Worm (Caenorhabditis elegans) whole organism, L3 larva: ENCODE results near the gene nape-2.

Experiments used
- R02D3.7 ChIP-seq: fragments of 150-350 bp; optimal IDR thresholded peaks from 2 replicates; lab custom pipeline; 2014; ENCODE audit warnings: missing biosample characterization, missing genetic modification characterization
- ZK546.5 ChIP-seq: sonication (generic microtip); optimal IDR thresholded peaks from 2 replicates; lab custom pipeline; 2017; ENCODE audit warnings: missing biosample characterization, missing genetic modification characterization
- aly-2 ChIP-seq: fragments of 150-350 bp; optimal IDR thresholded peaks from 2 replicates; lab custom pipeline; 2014; ENCODE audit warnings: missing biosample characterization, missing genetic modification characterization
- ceh-16 ChIP-seq: sonication (generic microtip); optimal IDR thresholded peaks from 2 replicates; lab custom pipeline; 2017; ENCODE audit warnings: missing biosample characterization, missing genetic modification characterization
- ceh-28 ChIP-seq: fragments of 150-350 bp; optimal IDR thresholded peaks from 2 replicates; lab custom pipeline; 2014; ENCODE audit warnings: missing biosample characterization, missing genetic modification reagents, missing genetic modification characterization
- ceh-82 ChIP-seq: fragments of 150-350 bp; optimal IDR thresholded peaks from 2 replicates; lab custom pipeline; 2014; ENCODE audit warnings: missing biosample characterization, missing genetic modification characterization
- ceh-9 ChIP-seq: sonication (generic microtip); optimal IDR thresholded peaks from 2 replicates; lab custom pipeline; 2018; ENCODE audit warnings: missing biosample characterization, missing genetic modification characterization
- daf-12 ChIP-seq: fragments of 150-350 bp; optimal IDR thresholded peaks from 2 replicates; lab custom pipeline; 2014; ENCODE audit warnings: missing biosample characterization, missing genetic modification reagents, missing genetic modification characterization
- egl-27 ChIP-seq: sonication (generic microtip); optimal IDR thresholded peaks from 4 replicates; lab custom pipeline; 2017; ENCODE audit warnings: missing biosample characterization, missing genetic modification reagents, missing genetic modification characterization
- egl-5 ChIP-seq: fragments of 150-350 bp; optimal IDR thresholded peaks from 2 replicates; lab custom pipeline; 2017; ENCODE audit warnings: missing biosample characterization, missing genetic modification reagents, missing genetic modification characterization, inconsistent platforms
- elt-2 ChIP-seq: sonication (generic microtip); optimal IDR thresholded peaks from 2 replicates; lab custom pipeline; 2016; ENCODE audit warnings: missing genetic modification reagents, mild to moderate bottlenecking, missing genetic modification characterization, missing compliant biosample characterization
- eor-1 ChIP-seq, 2 experiments: fragments of 150-350 bp; optimal IDR thresholded peaks; 2 replicates each; lab custom pipeline; 2014 to 2018; ENCODE audit warnings: missing biosample characterization in 2 of 2, missing genetic modification characterization in 2 of 2
- fkh-10 ChIP-seq: sonication (generic microtip); optimal IDR thresholded peaks from 2 replicates; lab custom pipeline; 2017; ENCODE audit warnings: missing biosample characterization, missing genetic modification reagents, missing genetic modification characterization
- hmg-11 ChIP-seq: sonication (generic microtip); optimal IDR thresholded peaks from 2 replicates; lab custom pipeline; 2016; ENCODE audit warnings: missing genetic modification characterization, missing compliant biosample characterization
- lin-15B ChIP-seq: fragments of 150-350 bp; optimal IDR thresholded peaks from 2 replicates; lab custom pipeline; 2014; ENCODE audit warnings: missing biosample characterization, missing genetic modification characterization
- lin-39 ChIP-seq: fragments of 150-350 bp; optimal IDR thresholded peaks from 2 replicates; lab custom pipeline; 2018; ENCODE audit warnings: missing biosample characterization, missing genetic modification reagents, missing genetic modification characterization
- lsy-12 ChIP-seq: sonication (generic microtip); optimal IDR thresholded peaks from 2 replicates; lab custom pipeline; 2016; ENCODE audit warnings: mild to moderate bottlenecking, missing genetic modification characterization, missing compliant biosample characterization
- mdl-1 ChIP-seq: fragments of 150-350 bp; optimal IDR thresholded peaks from 2 replicates; lab custom pipeline; 2014; ENCODE audit warnings: missing biosample characterization, missing genetic modification characterization
- mml-1 ChIP-seq: fragments of 150-350 bp; sonication (generic microtip); optimal IDR thresholded peaks from 3 replicates; lab custom pipeline; 2014; ENCODE audit warnings: missing biosample characterization, missing genetic modification characterization
- nfya-1 ChIP-seq: sonication (generic microtip); optimal IDR thresholded peaks from 2 replicates; lab custom pipeline; 2017; ENCODE audit warnings: missing genetic modification characterization, mild to moderate bottlenecking, missing compliant biosample characterization, antibody characterized with exemption, moderate library complexity; ENCODE audit not compliant: insufficient read depth
- nhr-12 ChIP-seq: fragments of 150-350 bp; optimal IDR thresholded peaks from 2 replicates; lab custom pipeline; 2014; ENCODE audit warnings: missing biosample characterization, missing genetic modification characterization
- nhr-237 ChIP-seq: fragments of 150-350 bp; optimal IDR thresholded peaks from 2 replicates; lab custom pipeline; 2014; ENCODE audit warnings: missing biosample characterization, missing genetic modification characterization
- nhr-67 ChIP-seq: fragments of 150-350 bp; optimal IDR thresholded peaks from 2 replicates; lab custom pipeline; 2014; ENCODE audit warnings: missing biosample characterization, missing genetic modification characterization
- nhr-76 ChIP-seq: fragments of 150-350 bp; sonication (generic microtip); optimal IDR thresholded peaks from 5 replicates; lab custom pipeline; 2014; ENCODE audit warnings: missing biosample characterization, missing genetic modification characterization
- nhr-77 ChIP-seq: fragments of 150-350 bp; optimal IDR thresholded peaks from 2 replicates; lab custom pipeline; 2014; ENCODE audit warnings: missing biosample characterization, missing genetic modification characterization
- pha-4 ChIP-seq: fragments of 150-350 bp; optimal IDR thresholded peaks from 2 replicates; lab custom pipeline; 2014; ENCODE audit warnings: missing biosample characterization, missing genetic modification reagents, missing genetic modification characterization
- pqm-1 ChIP-seq: fragments of 150-350 bp; optimal IDR thresholded peaks from 2 replicates; lab custom pipeline; 2017; ENCODE audit warnings: missing biosample characterization, missing genetic modification characterization, inconsistent platforms
- sea-2 ChIP-seq: fragments of 150-350 bp; sonication (generic microtip); optimal IDR thresholded peaks from 4 replicates; lab custom pipeline; 2014; ENCODE audit warnings: missing biosample characterization, missing genetic modification reagents, missing genetic modification characterization
- skn-1 ChIP-seq: fragments of 150-350 bp; optimal IDR thresholded peaks from 2 replicates; lab custom pipeline; 2014; ENCODE audit warnings: missing biosample characterization, missing genetic modification characterization
- snpc-4 ChIP-seq: fragments of 150-350 bp; optimal IDR thresholded peaks from 2 replicates; lab custom pipeline; 2014; ENCODE audit warnings: missing biosample characterization, missing genetic modification characterization
- unc-39 ChIP-seq: sonication (generic microtip); optimal IDR thresholded peaks from 4 replicates; lab custom pipeline; 2017; ENCODE audit warnings: missing biosample characterization, missing genetic modification characterization
- unc-62 ChIP-seq: fragments of 150-350 bp; sonication (generic microtip); optimal IDR thresholded peaks from 4 replicates; lab custom pipeline; 2014; ENCODE audit warnings: missing biosample characterization, missing genetic modification reagents, missing genetic modification characterization
- zag-1 ChIP-seq: fragments of 150-350 bp; optimal IDR thresholded peaks from 2 replicates; lab custom pipeline; 2014; ENCODE audit warnings: missing biosample characterization, missing genetic modification characterization
- ztf-11 ChIP-seq: fragments of 150-350 bp; optimal IDR thresholded peaks from 2 replicates; lab custom pipeline; 2014; ENCODE audit warnings: missing biosample characterization, missing genetic modification characterization
- ztf-4 ChIP-seq: fragments of 150-350 bp; optimal IDR thresholded peaks from 2 replicates; lab custom pipeline; 2014; ENCODE audit warnings: missing biosample characterization, missing genetic modification characterization

nape-2 gene

ce11 chrIV:3764012-3764549, 25.4 kb upstream of the nape-2 start:
- TF ChIP-seq pha-4 (tag; lab: Kevin White, UChicago), result no peak
- no peak for TF ChIP-seq nhr-77 (tag; lab: Kevin White, UChicago)
- no peak for TF ChIP-seq unc-39
- TF ChIP-seq skn-1 (tag; lab: Kevin White, UChicago), result no peak
- TF ChIP-seq ztf-4 (tag; lab: Kevin White, UChicago), result no peak
- TF ChIP-seq hmg-11 (tag; lab: Kevin White, UChicago), result no peak

ce11 chrIV:3759823-3760222, 21.1 kb upstream of the nape-2 start:
- TF ChIP-seq pha-4 (tag; lab: Kevin White, UChicago) (no peak), unc-62 (GFP tag; lab: Kevin White, UChicago) (no peak), egl-5 (tag; lab: Kevin White, UChicago) (no peak), pqm-1 (tag; lab: Kevin White, UChicago) (no peak), egl-27 (tag; lab: Kevin White, UChicago) (no peak), nhr-67 (tag; lab: Kevin White, UChicago) (no peak)

- TF ChIP-seq mml-1, result no peak
- TF ChIP-seq aly-2 (tag; lab: Kevin White, UChicago), result no peak
- TF ChIP-seq nfya-1 (tag; lab: Kevin White, UChicago), result no peak
- TF ChIP-seq ceh-16 (tag; lab: Kevin White, UChicago), result no peak
- TF ChIP-seq hmg-11 (tag; lab: Kevin White, UChicago), result no peak
- TF ChIP-seq R02D3.7 (tag; lab: Kevin White, UChicago), result no peak
- no peak for TF ChIP-seq ceh-9 (tag; lab: Kevin White, UChicago)
- TF ChIP-seq ceh-28, result no peak
- no peak for TF ChIP-seq mdl-1 (tag; lab: Kevin White, UChicago)
- no peak for TF ChIP-seq eor-1 (tag; optimal IDR thresholded peaks at IDR 0.05; lab: Kevin White, UChicago)
- TF ChIP-seq elt-2 (tag; lab: Kevin White, UChicago), result no peak
- no peak for TF ChIP-seq sea-2 (GFP tag; lab: Kevin White, UChicago)
- no peak for TF ChIP-seq ceh-82 (tag; lab: Kevin White, UChicago)
- TF ChIP-seq nhr-76 (tag; lab: Kevin White, UChicago), result no peak
These were observed 17.2 kb upstream of the nape-2 start, which contains the start of gene best-20 for ce11 chrIV:3755921-3756320. Gene best-20, plus strand, starts transcription at chrIV:3756221.

- no peak for TF ChIP-seq ceh-82 (tag; lab: Kevin White, UChicago)
- TF ChIP-seq lin-39 (tag; lab: Kevin White, UChicago), result no peak
- TF ChIP-seq zag-1 (tag; lab: Kevin White, UChicago), result no peak
- TF ChIP-seq snpc-4 (tag; lab: Kevin White, UChicago), result no peak
- TF ChIP-seq nhr-12, result no peak
- no peak for TF ChIP-seq egl-5 (tag; lab: Kevin White, UChicago)
- TF ChIP-seq skn-1 (tag; lab: Kevin White, UChicago), result no peak
- TF ChIP-seq lsy-12 (tag; lab: Kevin White, UChicago), result no peak
- TF ChIP-seq nhr-237 (tag; lab: Kevin White, UChicago), result no peak
- TF ChIP-seq ZK546.5, result no peak
- no peak for TF ChIP-seq fkh-10 (GFP tag; lab: Kevin White, UChicago)
- TF ChIP-seq daf-12 (tag; lab: Kevin White, UChicago), result no peak
- TF ChIP-seq ztf-11 (tag; lab: Kevin White, UChicago), result no peak
- TF ChIP-seq ztf-4 (tag; lab: Kevin White, UChicago), result no peak
- no peak for TF ChIP-seq aly-2 (tag; lab: Kevin White, UChicago)
- TF ChIP-seq lin-15B (tag; lab: Kevin White, UChicago), result no peak
- TF ChIP-seq ceh-9 (tag; lab: Kevin White, UChicago), result no peak
- TF ChIP-seq nhr-77 (tag; lab: Kevin White, UChicago), result no peak
- TF ChIP-seq elt-2 (tag; lab: Kevin White, UChicago), result no peak
- no peak for TF ChIP-seq nhr-67 (tag; lab: Kevin White, UChicago)
These were observed 16.6 kb upstream of the nape-2 start, which contains the start of gene Y37E11AR.7 for ce11 chrIV:3755355-3755754. Gene Y37E11AR.7, minus strand, starts transcription at chrIV:3755455.
